Worm (Caenorhabditis elegans) whole organism, mixed stage, embryonic: ENCODE data around the gene H41C03.2.

Experiments
- M03D4.4 ChIP-seq: sonication (generic microtip); optimal IDR thresholded peaks from 2 replicates; lab custom pipeline; 2017; ENCODE audit warnings: mild to moderate bottlenecking, missing genetic modification characterization, missing compliant biosample characterization
- ceh-43 ChIP-seq: fragments of 200-800 bp; sonication (Bioruptor generic); optimal IDR thresholded peaks from 2 replicates; lab custom pipeline; 2018; ENCODE audit warnings: mild to moderate bottlenecking, missing genetic modification characterization, moderate library complexity, missing compliant biosample characterization
- ces-1 ChIP-seq: fragments of 150-350 bp; optimal IDR thresholded peaks from 2 replicates; lab custom pipeline; 2014; ENCODE audit warnings: missing biosample characterization, missing genetic modification reagents, missing genetic modification characterization
- elt-1 ChIP-seq: sonication (generic microtip); optimal IDR thresholded peaks from 2 replicates; lab custom pipeline; 2017; ENCODE audit warnings: missing genetic modification characterization, mild to moderate bottlenecking, missing compliant biosample characterization, antibody characterized with exemption, moderate library complexity, borderline replicate concordance; ENCODE audit not compliant: insufficient read depth
- lin-13 ChIP-seq: fragments of 150-350 bp; optimal IDR thresholded peaks from 2 replicates; lab custom pipeline; 2014; ENCODE audit warnings: missing biosample characterization, missing genetic modification characterization
- lin-32 ChIP-seq: fragments of 200-800 bp; sonication (Bioruptor generic); optimal IDR thresholded peaks from 2 replicates; lab custom pipeline; 2018; ENCODE audit warnings: mild to moderate bottlenecking, missing genetic modification characterization, missing compliant biosample characterization
- lsy-2 ChIP-seq: fragments of 150-350 bp; optimal IDR thresholded peaks from 2 replicates; lab custom pipeline; 2014; ENCODE audit warnings: missing biosample characterization, missing genetic modification characterization
- nhr-12 ChIP-seq: fragments of 150-350 bp; optimal IDR thresholded peaks from 2 replicates; lab custom pipeline; 2014; ENCODE audit warnings: missing biosample characterization, missing genetic modification characterization
- nhr-28 ChIP-seq: fragments of 150-350 bp; optimal IDR thresholded peaks from 2 replicates; lab custom pipeline; 2014; ENCODE audit warnings: missing biosample characterization, missing genetic modification characterization
- pha-4 ChIP-seq: fragments of 150-350 bp; optimal IDR thresholded peaks from 2 replicates; lab custom pipeline; 2018; ENCODE audit warnings: missing biosample characterization, missing genetic modification reagents, missing genetic modification characterization
- snpc-4 ChIP-seq: fragments of 150-350 bp; optimal IDR thresholded peaks from 2 replicates; lab custom pipeline; 2014; ENCODE audit warnings: missing biosample characterization, missing genetic modification characterization
- sptf-1 ChIP-seq: sonication (generic microtip); optimal IDR thresholded peaks from 2 replicates; lab custom pipeline; 2017; ENCODE audit warnings: mild to moderate bottlenecking, missing genetic modification characterization, moderate library complexity, missing compliant biosample characterization
- unc-62 ChIP-seq: fragments of 150-350 bp; optimal IDR thresholded peaks from 2 replicates; lab custom pipeline; 2014; ENCODE audit warnings: missing biosample characterization, missing genetic modification reagents, missing genetic modification characterization
- ztf-11 ChIP-seq: fragments of 150-350 bp; optimal IDR thresholded peaks from 2 replicates; lab custom pipeline; 2014; ENCODE audit warnings: missing biosample characterization, missing genetic modification characterization

DNA sequence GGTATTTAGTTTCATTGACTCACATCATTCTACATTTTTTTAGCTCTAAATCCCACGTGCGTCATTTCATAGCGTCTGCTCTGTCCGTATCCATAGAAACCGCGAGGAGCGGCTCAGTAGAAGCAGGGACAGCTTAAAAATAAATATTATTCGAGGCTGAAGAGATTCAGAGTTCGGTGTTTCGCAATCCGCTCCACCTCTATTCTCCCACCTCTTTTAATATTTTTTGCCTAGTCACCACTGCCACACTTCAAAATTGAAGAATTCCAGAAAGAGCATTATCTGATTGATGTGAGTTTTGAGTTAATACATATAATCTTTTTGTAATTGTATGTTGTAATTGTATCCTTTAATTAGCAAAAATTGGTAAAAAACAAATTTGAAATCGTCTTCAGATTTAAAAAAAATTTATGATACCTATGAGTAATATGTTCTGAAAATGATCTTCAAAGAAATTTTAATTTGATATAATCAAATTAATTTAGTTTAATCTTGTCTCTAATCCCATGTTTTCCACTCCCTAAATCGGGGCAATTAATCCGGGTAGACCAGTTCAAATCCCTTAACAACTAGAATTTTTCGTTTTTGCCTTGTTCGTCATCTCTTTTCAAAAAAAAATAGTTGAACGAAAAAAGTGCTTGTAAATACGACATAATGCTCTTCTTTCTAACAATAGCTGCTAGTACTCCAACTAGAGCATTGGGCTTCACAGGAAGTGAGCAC, 37.7 kb upstream of the H41C03.2 start:
- TF ChIP-seq lin-32 (no peak), pha-4 (tag; lab: Kevin White, UChicago) (no peak), unc-62 (GFP tag; lab: Kevin White, UChicago) (no peak), nhr-12 (tag; lab: Kevin White, UChicago) (no peak), nhr-28 (tag; lab: Kevin White, UChicago) (no peak), sptf-1 (no peak), ces-1 (GFP tag; lab: Kevin White, UChicago) (no peak), snpc-4 (no peak), lsy-2 (tag; lab: Kevin White, UChicago) (no peak), ztf-11 (no peak), lin-13 (no peak), M03D4.4 (tag; lab: Kevin White, UChicago) (no peak), ceh-43 (GFP tag; lab: Kevin White, UChicago) (no peak), elt-1 (tag; lab: Kevin White, UChicago) (no peak)
